Worm (Caenorhabditis elegans): ENCODE data around the gene F59F4.3.

The F59F4.3 gene

DNA sequence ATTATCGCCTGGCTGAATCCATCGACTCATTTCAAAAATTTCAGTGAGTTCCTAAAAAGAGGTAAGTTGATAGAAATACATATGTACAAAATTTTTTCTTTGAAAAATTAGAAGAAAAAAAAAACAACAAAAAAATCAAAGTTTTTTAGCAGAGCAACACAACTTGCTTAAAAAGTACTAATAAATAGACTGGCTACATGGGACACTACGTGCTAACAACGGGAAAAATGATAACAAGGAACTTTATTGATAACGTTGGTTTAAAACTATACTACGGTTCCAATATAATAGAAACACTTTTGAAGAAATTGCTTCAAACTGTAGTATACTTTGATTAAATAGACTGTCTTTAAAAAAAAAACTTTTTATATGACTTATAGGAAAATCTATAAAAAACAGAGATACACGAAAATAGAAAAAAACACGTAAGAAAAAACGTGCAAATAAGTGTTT lies 8.9 kb downstream of the F59F4.3 start, which contains the start of gene acox-1.6:
TSS of gene acox-1.6 (minus strand) at position 51 of the 453 bp plus-strand sequence.
- no peak for TF ChIP-seq aly-2 (tag; optimal IDR thresholded peaks at IDR 0.05)
- TF ChIP-seq elt-2 (tag; optimal IDR thresholded peaks at IDR 0.05), result peak; percentile 70
- TF ChIP-seq pqm-1 (tag; optimal IDR thresholded peaks at IDR 0.05), result peak; percentile 85
- TF ChIP-seq pha-4 (tag; optimal IDR thresholded peaks at IDR 0.05), result peak; percentile 42

DNA sequence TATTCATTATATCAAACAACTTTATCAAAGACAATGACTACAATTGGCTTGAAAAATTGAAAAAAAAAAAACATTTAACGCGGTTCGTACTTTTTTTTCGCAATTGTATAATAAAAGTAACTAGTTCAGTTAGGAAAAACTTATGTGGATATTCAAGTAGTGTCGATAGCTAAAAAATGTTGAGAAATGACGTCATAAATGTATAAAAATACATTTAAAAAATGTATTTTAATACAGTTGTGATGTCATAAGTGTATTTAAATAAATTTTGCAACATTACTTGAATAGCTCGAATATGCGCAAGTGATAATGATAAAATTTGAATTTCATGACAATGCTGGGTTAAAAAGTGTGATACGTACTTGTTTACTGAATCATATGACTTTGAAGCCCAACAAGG lies 15.9 kb downstream of the F59F4.3 start:
- TF ChIP-seq eor-1 (tag; optimal IDR thresholded peaks at IDR 0.05) (no peak), sea-2 (GFP tag; optimal IDR thresholded peaks at IDR 0.05) (no peak), egl-5 (tag; optimal IDR thresholded peaks at IDR 0.05) (no peak), daf-12 (tag; optimal IDR thresholded peaks at IDR 0.05) (no peak), egl-27 (tag; optimal IDR thresholded peaks at IDR 0.05) (no peak), lin-15B (tag; optimal IDR thresholded peaks at IDR 0.05) (no peak), ZK546.5 (tag; optimal IDR thresholded peaks at IDR 0.05) (no peak), lin-39 (tag; optimal IDR thresholded peaks at IDR 0.05) (no peak), pqm-1 (tag; optimal IDR thresholded peaks at IDR 0.05) (no peak), zag-1 (tag; optimal IDR thresholded peaks at IDR 0.05) (no peak), nhr-77 (tag; optimal IDR thresholded peaks at IDR 0.05) (no peak), nhr-76 (tag; optimal IDR thresholded peaks at IDR 0.05) (no peak), ama-1 (optimal IDR thresholded peaks at IDR 0.05) (no peak), ceh-28 (tag; optimal IDR thresholded peaks at IDR 0.05) (no peak), skn-1 (tag; optimal IDR thresholded peaks at IDR 0.05) (no peak), nhr-237 (tag; optimal IDR thresholded peaks at IDR 0.05) (no peak), tbx-2 (tag; optimal IDR thresholded peaks at IDR 0.05) (no peak)

DNA sequence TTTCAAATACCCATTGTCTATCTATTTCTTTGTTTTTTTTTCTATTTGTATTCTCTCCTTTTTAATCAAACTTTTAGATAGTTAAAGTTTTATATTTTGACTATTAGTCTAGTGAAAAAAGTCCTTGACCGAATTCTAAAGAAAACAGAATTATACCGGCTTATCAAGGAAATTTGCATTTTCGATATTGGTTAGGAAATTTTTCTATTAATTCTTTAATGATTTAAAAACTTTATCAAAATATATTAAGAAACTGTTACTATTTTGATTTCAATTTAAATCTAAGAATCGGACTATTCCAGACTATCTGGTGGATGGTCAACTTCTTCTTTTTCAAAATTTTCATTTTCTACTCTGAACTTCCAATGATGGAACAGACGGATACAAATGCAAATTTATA lies 19.3 kb downstream of the F59F4.3 start, which contains the start of gene Y7A5A.20:
TSS of gene Y7A5A.20 (plus strand) at position 301 of the 400 bp plus-strand sequence.
- TF ChIP-seq snpc-4 (tag; optimal IDR thresholded peaks at IDR 0.05) (no peak), ama-1 (optimal IDR thresholded peaks at IDR 0.05) (no peak)

DNA sequence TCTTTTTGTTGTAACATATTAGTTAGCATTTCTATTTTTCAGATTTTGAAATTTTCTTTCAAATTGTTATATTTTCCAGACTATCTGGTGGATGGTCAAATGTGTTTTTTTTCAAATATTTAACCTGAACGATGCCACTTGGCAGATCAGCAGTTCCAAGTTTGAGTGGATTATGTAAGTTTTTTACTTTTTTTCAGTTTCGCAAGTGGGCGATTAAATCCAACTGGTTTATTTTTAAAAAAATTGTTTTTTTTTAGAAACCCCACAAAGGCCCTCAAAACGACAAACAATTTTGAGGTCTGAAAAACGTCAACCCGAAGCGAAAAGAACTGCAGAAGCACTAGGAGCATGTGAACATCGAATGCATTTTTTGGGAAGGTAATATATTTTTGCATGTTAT lies 20.5 kb downstream of the F59F4.3 start, which contains the start of gene Y7A5A.9:
TSS of gene Y7A5A.9 (plus strand) at position 301 of the 400 bp plus-strand sequence.
- TF ChIP-seq fkh-10 (GFP tag; optimal IDR thresholded peaks at IDR 0.05) (no peak), lin-39 (tag; optimal IDR thresholded peaks at IDR 0.05) (no peak), nhr-25 (tag; optimal IDR thresholded peaks at IDR 0.05) (no peak), nhr-77 (tag; optimal IDR thresholded peaks at IDR 0.05) (no peak), fos-1 (tag; optimal IDR thresholded peaks at IDR 0.05) (no peak), snpc-4 (tag; optimal IDR thresholded peaks at IDR 0.05) (no peak), pha-4 (tag; optimal IDR thresholded peaks at IDR 0.05) (no peak), egl-5 (tag; optimal IDR thresholded peaks at IDR 0.05) (no peak), pqm-1 (tag; optimal IDR thresholded peaks at IDR 0.05) (no peak), lin-15B (tag; optimal IDR thresholded peaks at IDR 0.05) (no peak), sea-2 (GFP tag; optimal IDR thresholded peaks at IDR 0.05) (no peak)

DNA sequence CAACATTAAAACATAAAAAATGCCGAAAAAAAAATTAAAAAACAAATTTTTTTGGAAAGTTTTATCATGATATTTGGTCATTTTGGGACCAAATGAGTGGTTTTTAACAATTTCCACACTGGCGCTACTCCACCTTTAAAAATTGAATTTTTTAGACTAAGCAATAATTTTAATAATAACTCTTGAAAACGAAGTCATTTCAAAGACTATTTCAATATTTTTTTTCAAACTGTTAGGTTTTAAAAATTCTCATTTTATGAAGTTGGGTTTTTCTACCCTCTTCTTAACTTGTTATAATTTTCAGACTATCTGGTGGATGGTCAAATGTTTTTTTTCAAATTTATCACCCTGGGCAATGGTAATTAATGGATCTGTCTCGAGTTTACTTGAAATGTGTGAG lies 25.2 kb downstream of the F59F4.3 start, which contains the start of gene Y7A5A.8:
TSS of gene Y7A5A.8 (plus strand) at position 301 of the 400 bp plus-strand sequence.
- TF ChIP-seq ceh-9 (tag; optimal IDR thresholded peaks at IDR 0.05) (no peak), mml-1 (tag; optimal IDR thresholded peaks at IDR 0.05) (no peak), nfya-1 (tag; optimal IDR thresholded peaks at IDR 0.05; ENCODE audit: insufficient read depth) (no peak), nhr-67 (tag; optimal IDR thresholded peaks at IDR 0.05) (no peak), skn-1 (tag; optimal IDR thresholded peaks at IDR 0.05) (no peak), ama-1 (optimal IDR thresholded peaks at IDR 0.05) (no peak)

DNA sequence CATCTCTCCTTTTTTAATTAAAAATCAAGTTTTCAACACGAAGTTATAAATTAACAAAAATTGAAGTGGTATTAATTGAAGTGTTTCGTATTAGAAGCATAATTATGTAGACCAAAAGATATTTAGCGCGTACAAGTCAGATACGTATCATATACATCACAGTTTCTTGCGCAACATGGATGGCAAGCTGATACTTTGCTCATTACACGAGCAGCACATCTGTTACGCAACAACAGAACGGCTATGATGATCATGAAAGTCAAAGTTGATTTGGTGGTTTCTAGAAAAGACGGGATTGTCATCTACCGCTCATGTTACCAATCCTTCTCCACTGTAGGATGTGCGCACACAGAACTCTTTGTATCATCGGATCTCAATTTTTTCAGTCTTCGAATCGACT lies 32.8 kb downstream of the F59F4.3 start:
- TF ChIP-seq nhr-28 (tag; optimal IDR thresholded peaks at IDR 0.05) (no peak), unc-39 (tag; optimal IDR thresholded peaks at IDR 0.05) (no peak), egl-27 (tag; optimal IDR thresholded peaks at IDR 0.05) (no peak), tbx-2 (tag; optimal IDR thresholded peaks at IDR 0.05) (no peak), unc-62 (GFP tag; optimal IDR thresholded peaks at IDR 0.05) (no peak), pha-4 (tag; optimal IDR thresholded peaks at IDR 0.05) (no peak), fos-1 (tag; optimal IDR thresholded peaks at IDR 0.05) (no peak), lin-39 (tag; optimal IDR thresholded peaks at IDR 0.05) (no peak), elt-1 (tag; optimal IDR thresholded peaks at IDR 0.05) (no peak), aly-2 (tag; optimal IDR thresholded peaks at IDR 0.05) (no peak), R02D3.7 (tag; optimal IDR thresholded peaks at IDR 0.05) (no peak), nhr-76 (tag; optimal IDR thresholded peaks at IDR 0.05) (no peak), nhr-67 (tag; optimal IDR thresholded peaks at IDR 0.05) (no peak), nhr-23 (tag; optimal IDR thresholded peaks at IDR 0.05) (no peak), nhr-25 (tag; optimal IDR thresholded peaks at IDR 0.05) (no peak), hmg-11 (tag; optimal IDR thresholded peaks at IDR 0.05) (no peak), ama-1 (optimal IDR thresholded peaks at IDR 0.05) (no peak), nhr-12 (tag; optimal IDR thresholded peaks at IDR 0.05) (no peak)
